Worm (Caenorhabditis elegans) whole organism, L2 larva: ENCODE results near the gene bath-47.

ENCODE experiments used
- nhr-237 ChIP-seq: fragments of 150-350 bp; optimal IDR thresholded peaks from 2 replicates; lab custom pipeline; 2014; ENCODE audit warnings: missing biosample characterization, missing genetic modification characterization
- snpc-4 ChIP-seq: fragments of 150-350 bp; optimal IDR thresholded peaks from 2 replicates; lab custom pipeline; 2014; ENCODE audit warnings: missing biosample characterization, missing genetic modification characterization
- zag-1 ChIP-seq: fragments of 150-350 bp; optimal IDR thresholded peaks from 2 replicates; lab custom pipeline; 2014; ENCODE audit warnings: missing biosample characterization, missing genetic modification characterization

DNA sequence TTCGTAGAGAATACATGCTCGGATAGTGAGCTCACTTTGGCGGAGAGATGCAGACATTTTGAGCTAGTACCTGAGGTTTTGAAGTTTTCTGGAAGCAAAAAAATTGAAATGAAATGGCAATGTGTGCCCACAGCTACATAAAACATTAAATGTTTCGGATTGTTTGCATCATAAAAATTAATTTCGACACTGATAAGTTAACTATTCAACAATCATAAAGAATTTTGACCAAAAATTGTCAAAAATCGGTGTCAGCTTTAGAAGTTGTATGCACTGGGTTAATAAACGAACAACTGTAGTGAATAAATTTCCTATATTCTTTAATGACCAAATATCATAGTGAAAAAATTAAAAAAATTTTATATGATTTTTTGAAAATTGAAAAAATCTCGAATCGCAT lies 17.3 kb downstream of the bath-47 start, which contains the start of gene fbxa-166:
- TF ChIP-seq snpc-4: no peak
- no peak for TF ChIP-seq zag-1 (tag; lab: Kevin White, UChicago)
- no peak for TF ChIP-seq nhr-237
